Worm (Caenorhabditis elegans): Measurements from ENCODE around the gene elp-1.

Gene elp-1

ce11 chrV:20782188-20782587 lies 12.2 kb upstream of the elp-1 start:
- TF ChIP-seq tbx-37 (GFP tag; conservative IDR thresholded peaks at IDR 0.05): no peak
- TF ChIP-seq ceh-36 (tag; optimal IDR thresholded peaks at IDR 0.05): no peak
- TF ChIP-seq flt-1 (GFP tag; IDR thresholded peaks at IDR 0.05): no peak
- no peak for TF ChIP-seq scrt-1 (GFP tag; IDR thresholded peaks at IDR 0.05)
- TF ChIP-seq tbx-11 (GFP tag; IDR thresholded peaks at IDR 0.05): no peak
- no peak for TF ChIP-seq hmbx-1 (tag; optimal IDR thresholded peaks at IDR 0.05)
- TF ChIP-seq hmg-4 (GFP tag; optimal IDR thresholded peaks at IDR 0.05): no peak
- no peak for TF ChIP-seq tra-4 (tag; optimal IDR thresholded peaks at IDR 0.05)
- no peak for TF ChIP-seq aly-1 (tag; optimal IDR thresholded peaks at IDR 0.05)
- TF ChIP-seq ceh-13 (GFP tag; optimal IDR thresholded peaks at IDR 0.05): no peak
- no peak for TF ChIP-seq B0310.2 (tag; optimal IDR thresholded peaks at IDR 0.05)
- TF ChIP-seq ets-7 (tag; optimal IDR thresholded peaks at IDR 0.05): no peak
- no peak for TF ChIP-seq sea-1 (GFP tag; conservative IDR thresholded peaks at IDR 0.05)
- TF ChIP-seq pes-1 (GFP tag; IDR thresholded peaks at IDR 0.05): no peak

DNA sequence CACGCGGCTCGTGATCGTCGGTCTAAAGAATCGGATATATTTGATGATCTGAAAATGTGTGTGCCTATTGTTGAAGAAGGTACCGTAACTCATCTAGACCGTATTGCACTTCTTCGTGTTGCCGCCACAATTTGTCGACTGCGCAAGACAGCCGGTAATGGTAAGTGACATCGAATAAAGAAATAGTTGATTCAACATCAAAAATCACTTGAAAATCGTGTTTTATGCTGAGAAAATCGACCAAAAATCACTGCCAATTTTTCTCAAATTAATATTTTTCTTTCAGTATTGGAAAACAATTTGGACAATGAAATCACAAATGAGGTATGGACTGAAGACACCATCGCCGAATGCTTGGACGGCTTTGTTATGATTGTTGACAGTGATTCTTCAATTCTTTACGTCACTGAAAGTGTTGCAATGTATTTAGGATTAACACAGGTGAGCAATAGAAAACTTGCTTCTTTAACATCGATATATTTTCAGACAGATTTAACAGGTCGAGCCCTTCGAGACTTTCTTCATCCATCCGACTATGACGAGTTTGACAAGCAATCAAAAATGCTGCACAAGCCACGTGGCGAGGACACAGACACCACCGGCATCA lies 11.5 kb upstream of the elp-1 start:
- TF ChIP-seq tra-4 (tag; optimal IDR thresholded peaks at IDR 0.05): no peak
- TF ChIP-seq ama-1 (optimal IDR thresholded peaks at IDR 0.05): no peak
- TF ChIP-seq tbx-37 (GFP tag; conservative IDR thresholded peaks at IDR 0.05): no peak
- no peak for TF ChIP-seq B0310.2 (tag; optimal IDR thresholded peaks at IDR 0.05)
- TF ChIP-seq ceh-36 (tag; optimal IDR thresholded peaks at IDR 0.05): no peak
- TF ChIP-seq ets-7 (tag; optimal IDR thresholded peaks at IDR 0.05): no peak
- no peak for TF ChIP-seq hmbx-1 (tag; optimal IDR thresholded peaks at IDR 0.05)
- TF ChIP-seq sea-1 (GFP tag; conservative IDR thresholded peaks at IDR 0.05): no peak
- no peak for TF ChIP-seq hnd-1 (tag; optimal IDR thresholded peaks at IDR 0.05)
- no peak for TF ChIP-seq tbx-11 (GFP tag; IDR thresholded peaks at IDR 0.05)
- TF ChIP-seq pes-1 (GFP tag; IDR thresholded peaks at IDR 0.05): no peak
- TF ChIP-seq ceh-13 (GFP tag; optimal IDR thresholded peaks at IDR 0.05): no peak
- TF ChIP-seq hmg-4 (GFP tag; optimal IDR thresholded peaks at IDR 0.05): no peak

- TF ChIP-seq ets-7 (tag; optimal IDR thresholded peaks at IDR 0.05): no peak
- no peak for TF ChIP-seq ama-1 (optimal IDR thresholded peaks at IDR 0.05)
- TF ChIP-seq aly-1 (tag; optimal IDR thresholded peaks at IDR 0.05): no peak
- no peak for TF ChIP-seq hmg-4 (GFP tag; optimal IDR thresholded peaks at IDR 0.05)
- TF ChIP-seq scrt-1 (GFP tag; IDR thresholded peaks at IDR 0.05): no peak
- TF ChIP-seq hmbx-1 (tag; optimal IDR thresholded peaks at IDR 0.05): no peak
Measured at ce11 chrV:20780400-20780799, 10.4 kb upstream of the elp-1 start, which contains the start of gene hif-1. TSS of gene hif-1 (plus strand) at chrV:20780407.

DNA sequence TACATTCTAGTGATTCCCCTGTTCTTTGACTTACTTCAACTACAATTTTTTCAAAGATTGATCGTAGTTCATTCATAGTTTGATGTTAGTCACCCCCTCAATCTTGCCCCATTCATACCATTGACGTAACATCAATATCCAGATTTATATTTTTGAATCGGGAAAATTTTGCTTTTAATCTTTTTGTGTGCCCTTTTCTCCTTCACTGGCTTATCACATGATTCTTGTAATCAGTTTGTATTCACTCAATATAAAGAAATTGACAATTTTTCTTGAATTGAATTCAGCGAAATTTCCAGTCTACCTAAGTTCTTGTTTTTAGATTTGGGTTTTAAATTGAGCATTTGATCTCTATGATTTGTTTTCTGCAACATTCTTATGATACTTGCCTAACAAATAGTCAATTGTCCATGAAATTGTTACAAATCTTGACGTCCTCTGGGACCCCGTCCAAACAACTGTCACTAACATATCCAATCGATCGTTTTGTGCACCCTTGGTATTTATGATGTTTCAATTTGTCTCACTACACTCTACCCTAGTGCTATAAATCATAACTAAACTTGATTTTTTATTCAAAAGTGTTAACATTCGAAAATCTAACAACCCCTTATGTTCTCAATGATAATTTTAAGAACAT lies 9.9 kb upstream of the elp-1 start:
- TF ChIP-seq hmg-4 (GFP tag; optimal IDR thresholded peaks at IDR 0.05) (no peak), B0310.2 (tag; optimal IDR thresholded peaks at IDR 0.05) (no peak), tra-4 (tag; optimal IDR thresholded peaks at IDR 0.05) (no peak)

ce11 chrV:20778886-20779285 lies 8.9 kb upstream of the elp-1 start:
- no peak for TF ChIP-seq ceh-36 (tag; optimal IDR thresholded peaks at IDR 0.05)
- TF ChIP-seq sea-1 (GFP tag; conservative IDR thresholded peaks at IDR 0.05): no peak
- TF ChIP-seq hnd-1 (tag; optimal IDR thresholded peaks at IDR 0.05): no peak
- TF ChIP-seq ceh-13 (GFP tag; optimal IDR thresholded peaks at IDR 0.05): no peak
- TF ChIP-seq flt-1 (GFP tag; IDR thresholded peaks at IDR 0.05): no peak
- no peak for TF ChIP-seq scrt-1 (GFP tag; IDR thresholded peaks at IDR 0.05)
- no peak for TF ChIP-seq tbx-11 (GFP tag; IDR thresholded peaks at IDR 0.05)
- no peak for TF ChIP-seq ets-7 (tag; optimal IDR thresholded peaks at IDR 0.05)
- no peak for TF ChIP-seq B0310.2 (tag; optimal IDR thresholded peaks at IDR 0.05)
- no peak for TF ChIP-seq pes-1 (GFP tag; IDR thresholded peaks at IDR 0.05)
- TF ChIP-seq tra-4 (tag; optimal IDR thresholded peaks at IDR 0.05): no peak
- TF ChIP-seq hmbx-1 (tag; optimal IDR thresholded peaks at IDR 0.05): no peak
- no peak for TF ChIP-seq hmg-4 (GFP tag; optimal IDR thresholded peaks at IDR 0.05)
- no peak for TF ChIP-seq ama-1 (optimal IDR thresholded peaks at IDR 0.05)
- TF ChIP-seq tbx-37 (GFP tag; conservative IDR thresholded peaks at IDR 0.05): no peak
- TF ChIP-seq aly-1 (tag; optimal IDR thresholded peaks at IDR 0.05): no peak
- TF ChIP-seq F13C5.2 (tag; optimal IDR thresholded peaks at IDR 0.05): no peak

DNA sequence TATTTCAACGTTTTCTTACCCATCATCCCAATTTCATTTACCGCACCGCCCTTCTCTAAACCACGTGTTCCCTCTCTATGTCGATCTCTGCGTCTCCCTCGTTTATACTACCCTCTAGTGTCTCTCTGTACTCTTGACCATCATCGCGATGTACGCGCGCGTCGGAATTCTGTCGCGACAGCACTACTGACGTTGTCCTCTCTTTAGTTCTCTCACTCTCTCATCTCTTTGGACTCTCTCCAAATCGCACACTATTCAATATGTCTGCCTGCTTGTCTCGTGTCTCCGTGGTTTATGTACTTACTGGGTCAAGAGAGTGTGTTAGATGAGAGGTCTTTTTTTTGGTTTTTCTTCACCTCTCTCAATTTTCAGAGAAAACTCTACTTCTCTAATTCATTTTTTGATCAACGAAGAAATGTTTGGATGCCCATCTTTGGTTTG lies 8.3 kb upstream of the elp-1 start:
- no peak for TF ChIP-seq ceh-13 (GFP tag; optimal IDR thresholded peaks at IDR 0.05)
- TF ChIP-seq tbx-11 (GFP tag; IDR thresholded peaks at IDR 0.05): no peak
- peak; percentile 10 for TF ChIP-seq hmg-4 (GFP tag; optimal IDR thresholded peaks at IDR 0.05)
- no peak for TF ChIP-seq pes-1 (GFP tag; IDR thresholded peaks at IDR 0.05)
- no peak for TF ChIP-seq ets-7 (tag; optimal IDR thresholded peaks at IDR 0.05)
- TF ChIP-seq aly-1 (tag; optimal IDR thresholded peaks at IDR 0.05): no peak
- peak; percentile 21 for TF ChIP-seq F13C5.2 (tag; optimal IDR thresholded peaks at IDR 0.05)

DNA sequence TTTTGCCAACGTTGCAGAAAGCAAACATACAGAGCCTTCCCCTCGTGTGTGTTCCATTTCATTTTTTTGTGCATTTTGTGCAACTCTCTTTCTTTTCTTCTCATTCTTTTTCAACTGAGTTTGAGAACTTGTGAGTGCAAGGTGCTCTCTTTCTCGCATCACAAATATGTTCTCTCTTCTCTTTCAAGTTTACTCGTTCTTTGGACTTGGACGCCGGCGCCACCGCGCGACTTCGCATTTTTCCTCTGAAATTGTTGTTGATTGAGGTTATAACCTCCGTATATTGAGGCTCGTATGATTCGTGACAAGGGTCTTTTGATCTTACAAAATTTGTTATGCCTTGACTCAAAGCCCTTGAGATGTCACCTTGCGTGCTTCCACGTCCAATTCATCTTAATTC lies 6.8 kb upstream of the elp-1 start:
- TF ChIP-seq tra-4 (tag; optimal IDR thresholded peaks at IDR 0.05): no peak
- TF ChIP-seq pes-1 (GFP tag; IDR thresholded peaks at IDR 0.05): no peak
- no peak for TF ChIP-seq ceh-36 (tag; optimal IDR thresholded peaks at IDR 0.05)
- TF ChIP-seq sea-1 (GFP tag; conservative IDR thresholded peaks at IDR 0.05): no peak
- no peak for TF ChIP-seq ets-7 (tag; optimal IDR thresholded peaks at IDR 0.05)
- no peak for TF ChIP-seq hnd-1 (tag; optimal IDR thresholded peaks at IDR 0.05)
- TF ChIP-seq tbx-37 (GFP tag; conservative IDR thresholded peaks at IDR 0.05): no peak
- no peak for TF ChIP-seq scrt-1 (GFP tag; IDR thresholded peaks at IDR 0.05)
- TF ChIP-seq ama-1 (optimal IDR thresholded peaks at IDR 0.05): no peak
- TF ChIP-seq hmg-4 (GFP tag; optimal IDR thresholded peaks at IDR 0.05): no peak
- no peak for TF ChIP-seq aly-1 (tag; optimal IDR thresholded peaks at IDR 0.05)
- no peak for TF ChIP-seq F13C5.2 (tag; optimal IDR thresholded peaks at IDR 0.05)
- TF ChIP-seq flt-1 (GFP tag; IDR thresholded peaks at IDR 0.05): no peak
- TF ChIP-seq ceh-13 (GFP tag; optimal IDR thresholded peaks at IDR 0.05): no peak
- no peak for TF ChIP-seq tbx-11 (GFP tag; IDR thresholded peaks at IDR 0.05)
- TF ChIP-seq hmbx-1 (tag; optimal IDR thresholded peaks at IDR 0.05): no peak
- no peak for TF ChIP-seq B0310.2 (tag; optimal IDR thresholded peaks at IDR 0.05)

Data from whole organism, early embryonic.